Worm (Caenorhabditis elegans) whole organism, L3 larva: ENCODE results near the gene psd-1.

ENCODE experiments used
- ZK546.5 ChIP-seq: sonication (generic microtip); optimal IDR thresholded peaks from 2 replicates; lab custom pipeline; 2017; ENCODE audit warnings: missing biosample characterization, missing genetic modification characterization
- ama-1 ChIP-seq: fragments of 150-350 bp; optimal IDR thresholded peaks from 2 replicates; lab custom pipeline; 2018
- ceh-16 ChIP-seq: sonication (generic microtip); optimal IDR thresholded peaks from 2 replicates; lab custom pipeline; 2017; ENCODE audit warnings: missing biosample characterization, missing genetic modification characterization
- ceh-28 ChIP-seq: fragments of 150-350 bp; optimal IDR thresholded peaks from 2 replicates; lab custom pipeline; 2014; ENCODE audit warnings: missing biosample characterization, missing genetic modification reagents, missing genetic modification characterization
- ceh-9 ChIP-seq: sonication (generic microtip); optimal IDR thresholded peaks from 2 replicates; lab custom pipeline; 2018; ENCODE audit warnings: missing biosample characterization, missing genetic modification characterization
- daf-12 ChIP-seq: fragments of 150-350 bp; optimal IDR thresholded peaks from 2 replicates; lab custom pipeline; 2014; ENCODE audit warnings: missing biosample characterization, missing genetic modification reagents, missing genetic modification characterization
- egl-27 ChIP-seq: sonication (generic microtip); optimal IDR thresholded peaks from 4 replicates; lab custom pipeline; 2017; ENCODE audit warnings: missing biosample characterization, missing genetic modification reagents, missing genetic modification characterization
- egl-5 ChIP-seq: fragments of 150-350 bp; optimal IDR thresholded peaks from 2 replicates; lab custom pipeline; 2017; ENCODE audit warnings: missing biosample characterization, missing genetic modification reagents, missing genetic modification characterization, inconsistent platforms
- elt-1 ChIP-seq: fragments of 150-350 bp; optimal IDR thresholded peaks from 2 replicates; lab custom pipeline; 2014; ENCODE audit warnings: missing biosample characterization, missing genetic modification characterization
- elt-2 ChIP-seq: sonication (generic microtip); optimal IDR thresholded peaks from 2 replicates; lab custom pipeline; 2016; ENCODE audit warnings: missing genetic modification reagents, mild to moderate bottlenecking, missing genetic modification characterization, missing compliant biosample characterization
- elt-3 ChIP-seq, 3 experiments: fragments of 150-350 bp in 1 of 3; sonication (generic microtip) in 2 of 3; optimal IDR thresholded peaks; 2 replicates in 2 of 3; 4 replicates in 1 of 3; lab custom pipeline; 2014 to 2017; ENCODE audit warnings: missing biosample characterization in 3 of 3, missing genetic modification characterization in 3 of 3
- fos-1 ChIP-seq: fragments of 150-350 bp; optimal IDR thresholded peaks from 2 replicates; lab custom pipeline; 2014; ENCODE audit warnings: missing biosample characterization, missing genetic modification characterization
- hmg-11 ChIP-seq: sonication (generic microtip); optimal IDR thresholded peaks from 2 replicates; lab custom pipeline; 2016; ENCODE audit warnings: missing genetic modification characterization, missing compliant biosample characterization
- jun-1 ChIP-seq: fragments of 150-350 bp; optimal IDR thresholded peaks from 2 replicates; lab custom pipeline; 2014; ENCODE audit warnings: missing biosample characterization, missing genetic modification reagents, missing genetic modification characterization
- lin-15B ChIP-seq: fragments of 150-350 bp; optimal IDR thresholded peaks from 2 replicates; lab custom pipeline; 2014; ENCODE audit warnings: missing biosample characterization, missing genetic modification characterization
- lin-39 ChIP-seq: fragments of 150-350 bp; optimal IDR thresholded peaks from 2 replicates; lab custom pipeline; 2018; ENCODE audit warnings: missing biosample characterization, missing genetic modification reagents, missing genetic modification characterization
- lsy-12 ChIP-seq: sonication (generic microtip); optimal IDR thresholded peaks from 2 replicates; lab custom pipeline; 2016; ENCODE audit warnings: mild to moderate bottlenecking, missing genetic modification characterization, missing compliant biosample characterization
- mdl-1 ChIP-seq: fragments of 150-350 bp; optimal IDR thresholded peaks from 2 replicates; lab custom pipeline; 2014; ENCODE audit warnings: missing biosample characterization, missing genetic modification characterization
- nfya-1 ChIP-seq: sonication (generic microtip); optimal IDR thresholded peaks from 2 replicates; lab custom pipeline; 2017; ENCODE audit warnings: missing genetic modification characterization, mild to moderate bottlenecking, missing compliant biosample characterization, antibody characterized with exemption, moderate library complexity; ENCODE audit not compliant: insufficient read depth
- nhr-11 ChIP-seq: fragments of 150-350 bp; optimal IDR thresholded peaks from 2 replicates; lab custom pipeline; 2014; ENCODE audit warnings: missing biosample characterization, missing genetic modification characterization
- nhr-12 ChIP-seq: fragments of 150-350 bp; optimal IDR thresholded peaks from 2 replicates; lab custom pipeline; 2014; ENCODE audit warnings: missing biosample characterization, missing genetic modification characterization
- nhr-23 ChIP-seq: fragments of 150-350 bp; optimal IDR thresholded peaks from 2 replicates; lab custom pipeline; 2014; ENCODE audit warnings: missing biosample characterization, missing genetic modification reagents, missing genetic modification characterization
- nhr-237 ChIP-seq: fragments of 150-350 bp; optimal IDR thresholded peaks from 2 replicates; lab custom pipeline; 2014; ENCODE audit warnings: missing biosample characterization, missing genetic modification characterization
- nhr-25 ChIP-seq: sonication (generic microtip); optimal IDR thresholded peaks from 2 replicates; lab custom pipeline; 2017; ENCODE audit warnings: missing biosample characterization, missing genetic modification characterization
- nhr-28 ChIP-seq: fragments of 150-350 bp; optimal IDR thresholded peaks from 2 replicates; lab custom pipeline; 2014; ENCODE audit warnings: missing biosample characterization, missing genetic modification characterization
- nhr-43 ChIP-seq: sonication (generic microtip); optimal IDR thresholded peaks from 2 replicates; lab custom pipeline; 2016; ENCODE audit warnings: mild to moderate bottlenecking, missing genetic modification characterization, missing compliant biosample characterization; ENCODE audit not compliant: poor library complexity, severe bottlenecking
- nhr-67 ChIP-seq: fragments of 150-350 bp; optimal IDR thresholded peaks from 2 replicates; lab custom pipeline; 2014; ENCODE audit warnings: missing biosample characterization, missing genetic modification characterization
- nhr-76 ChIP-seq: fragments of 150-350 bp; sonication (generic microtip); optimal IDR thresholded peaks from 5 replicates; lab custom pipeline; 2014; ENCODE audit warnings: missing biosample characterization, missing genetic modification characterization
- nhr-77 ChIP-seq: fragments of 150-350 bp; optimal IDR thresholded peaks from 2 replicates; lab custom pipeline; 2014; ENCODE audit warnings: missing biosample characterization, missing genetic modification characterization
- pha-4 ChIP-seq: fragments of 150-350 bp; optimal IDR thresholded peaks from 2 replicates; lab custom pipeline; 2014; ENCODE audit warnings: missing biosample characterization, missing genetic modification reagents, missing genetic modification characterization
- sea-2 ChIP-seq: fragments of 150-350 bp; sonication (generic microtip); optimal IDR thresholded peaks from 4 replicates; lab custom pipeline; 2014; ENCODE audit warnings: missing biosample characterization, missing genetic modification reagents, missing genetic modification characterization
- skn-1 ChIP-seq: fragments of 150-350 bp; optimal IDR thresholded peaks from 2 replicates; lab custom pipeline; 2014; ENCODE audit warnings: missing biosample characterization, missing genetic modification characterization
- snpc-4 ChIP-seq: fragments of 150-350 bp; optimal IDR thresholded peaks from 2 replicates; lab custom pipeline; 2014; ENCODE audit warnings: missing biosample characterization, missing genetic modification characterization
- tbx-2 ChIP-seq: sonication (generic microtip); optimal IDR thresholded peaks from 2 replicates; lab custom pipeline; 2016; ENCODE audit warnings: mild to moderate bottlenecking, missing genetic modification characterization, missing compliant biosample characterization
- unc-39 ChIP-seq: sonication (generic microtip); optimal IDR thresholded peaks from 4 replicates; lab custom pipeline; 2017; ENCODE audit warnings: missing biosample characterization, missing genetic modification characterization
- unc-62 ChIP-seq: fragments of 150-350 bp; sonication (generic microtip); optimal IDR thresholded peaks from 4 replicates; lab custom pipeline; 2014; ENCODE audit warnings: missing biosample characterization, missing genetic modification reagents, missing genetic modification characterization
- zag-1 ChIP-seq: fragments of 150-350 bp; optimal IDR thresholded peaks from 2 replicates; lab custom pipeline; 2014; ENCODE audit warnings: missing biosample characterization, missing genetic modification characterization
- ztf-11 ChIP-seq: fragments of 150-350 bp; optimal IDR thresholded peaks from 2 replicates; lab custom pipeline; 2014; ENCODE audit warnings: missing biosample characterization, missing genetic modification characterization
- ztf-4 ChIP-seq: fragments of 150-350 bp; optimal IDR thresholded peaks from 2 replicates; lab custom pipeline; 2014; ENCODE audit warnings: missing biosample characterization, missing genetic modification characterization

The psd-1 gene

DNA sequence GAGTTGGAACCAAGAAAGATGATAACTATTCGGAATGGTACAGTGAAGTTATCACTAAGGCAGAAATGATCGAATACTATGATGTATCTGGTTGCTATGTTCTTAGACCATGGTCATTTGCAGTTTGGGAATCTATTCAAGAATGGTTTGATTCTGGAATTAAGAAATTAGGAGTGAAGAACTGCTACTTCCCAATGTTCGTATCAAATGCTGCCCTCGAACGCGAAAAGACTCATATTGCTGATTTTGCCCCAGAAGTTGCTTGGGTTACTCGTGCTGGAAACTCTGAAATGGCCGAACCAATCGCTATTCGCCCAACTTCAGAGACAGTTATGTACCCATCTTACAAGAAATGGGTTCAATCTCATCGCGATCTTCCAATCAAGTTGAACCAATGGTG, 35.8 kb downstream of the psd-1 start:
- TF ChIP-seq unc-62 (GFP tag; lab: Kevin White, UChicago): no peak
- TF ChIP-seq nhr-237 (tag; lab: Kevin White, UChicago): no peak
- no peak for TF ChIP-seq skn-1
- no peak for TF ChIP-seq nhr-67 (tag; lab: Kevin White, UChicago)
- no peak for TF ChIP-seq elt-2 (tag; lab: Kevin White, UChicago)

DNA sequence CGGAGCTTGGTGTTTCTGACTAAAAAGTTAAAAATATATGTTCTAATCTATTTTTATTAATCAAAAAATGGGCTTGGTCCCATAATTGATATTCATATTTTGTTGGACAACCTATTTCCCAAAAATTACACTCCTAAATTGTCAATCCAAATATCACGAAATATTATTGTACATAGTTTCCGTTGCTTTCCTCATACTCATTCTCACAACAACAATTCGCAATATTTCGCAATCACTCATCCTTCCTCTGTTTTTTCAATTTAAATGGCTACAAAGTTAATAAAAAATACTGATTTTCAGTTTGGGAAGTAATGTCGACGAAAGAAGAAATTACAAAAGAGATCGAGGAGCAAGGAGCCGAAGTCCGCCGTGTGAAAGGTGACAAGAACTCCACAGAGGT, 36.5 kb downstream of the psd-1 start, which contains the start of gene pars-1:
TSS of gene pars-1 (plus strand) at position 301 of the 400 bp plus-strand sequence.
- TF ChIP-seq nhr-23 (tag; lab: Kevin White, UChicago) (no peak), zag-1 (tag; lab: Kevin White, UChicago) (no peak), mdl-1 (tag; lab: Kevin White, UChicago) (no peak), nhr-77 (tag; lab: Kevin White, UChicago) (no peak), nhr-11 (tag; lab: Kevin White, UChicago) (no peak), ceh-9 (tag; lab: Kevin White, UChicago) (no peak)

DNA sequence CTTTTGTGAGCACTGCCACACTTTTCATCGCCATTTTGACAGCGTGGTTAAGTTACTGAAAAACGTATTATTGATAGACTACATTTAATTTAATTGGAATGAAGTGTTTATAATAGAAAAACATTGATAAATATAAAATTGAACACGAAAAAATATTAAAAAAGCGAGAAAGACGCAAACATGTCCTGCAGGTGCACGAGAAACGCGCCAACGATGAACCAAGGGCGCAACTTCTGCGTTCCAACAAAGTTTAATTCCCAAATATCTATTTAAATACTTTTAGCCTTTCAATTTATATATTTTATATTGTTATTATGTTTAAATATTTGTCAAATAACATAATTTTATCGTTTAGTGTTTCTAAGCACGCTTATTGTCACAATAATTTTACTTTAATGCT, 41.0 kb downstream of the psd-1 start, which contains the start of gene ndus-8:
TSS of gene ndus-8 (minus strand) at position 55 of the 400 bp plus-strand sequence.
- TF ChIP-seq elt-3 (tag; optimal IDR thresholded peaks at IDR 0.05; lab: Kevin White, UChicago) (no peak), snpc-4 (tag; lab: Kevin White, UChicago) (peak; percentile 90), skn-1 (no peak), tbx-2 (tag; lab: Kevin White, UChicago) (no peak), unc-62 (GFP tag; lab: Kevin White, UChicago) (no peak), ceh-28 (tag; lab: Kevin White, UChicago) (peak; percentile 7), nhr-25 (peak; percentile 44), jun-1 (peak; percentile 25), pha-4 (tag; lab: Kevin White, UChicago) (peak; percentile 88), lin-39 (peak; percentile 24), nhr-23 (tag; lab: Kevin White, UChicago) (peak; percentile 89), nfya-1 (tag; lab: Kevin White, UChicago) (peak; percentile 52), ceh-16 (tag; lab: Kevin White, UChicago) (no peak), ceh-9 (tag; lab: Kevin White, UChicago) (no peak), mdl-1 (tag; lab: Kevin White, UChicago) (no peak), egl-27 (no peak), nhr-43 (tag; lab: Kevin White, UChicago) (peak; percentile 44), elt-2 (tag; lab: Kevin White, UChicago) (peak; percentile 32), egl-5 (tag; lab: Kevin White, UChicago) (peak; percentile 5), ZK546.5 (tag; lab: Kevin White, UChicago) (no peak), unc-39 (tag; lab: Kevin White, UChicago) (no peak), hmg-11 (tag; lab: Kevin White, UChicago) (peak; percentile 45), lin-15B (tag; lab: Kevin White, UChicago) (peak; percentile 64), zag-1 (tag; lab: Kevin White, UChicago) (no peak), ama-1 (lab: Kevin White, UChicago) (no peak), ztf-4 (tag; lab: Kevin White, UChicago) (no peak), lsy-12 (peak; percentile 30)

DNA sequence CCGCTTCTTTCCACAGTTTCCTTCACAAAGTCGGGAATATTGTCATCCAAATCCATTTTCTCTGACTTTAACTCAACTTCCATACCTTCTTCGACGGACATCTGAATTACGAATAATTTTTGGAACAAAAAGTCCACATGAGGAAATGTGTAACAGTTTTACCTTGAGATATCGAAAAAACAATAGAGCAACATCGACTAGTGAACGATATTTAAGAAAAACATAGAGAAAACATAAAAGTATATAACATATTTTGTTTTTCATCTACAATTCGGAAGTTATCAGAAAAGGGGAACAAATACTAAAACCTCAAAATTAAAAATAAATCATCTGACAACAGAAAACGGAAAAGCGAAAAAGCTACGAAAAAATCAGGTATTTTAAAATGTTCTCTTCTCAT, 42.4 kb downstream of the psd-1 start, which contains the start of gene adr-2:
TSS of gene adr-2 (minus strand) at position 101 of the 400 bp plus-strand sequence.
- TF ChIP-seq nfya-1 (tag; lab: Kevin White, UChicago) (no peak), snpc-4 (tag; lab: Kevin White, UChicago) (no peak), zag-1 (tag; lab: Kevin White, UChicago) (no peak), nhr-77 (tag; lab: Kevin White, UChicago) (no peak), nhr-76 (tag; lab: Kevin White, UChicago) (no peak), ztf-11 (no peak), elt-3 (tag; optimal IDR thresholded peaks at IDR 0.05; lab: Kevin White, UChicago) (no peak), lsy-12 (no peak), elt-1 (tag; lab: Kevin White, UChicago) (no peak), daf-12 (tag; lab: Kevin White, UChicago) (no peak), nhr-28 (tag; lab: Kevin White, UChicago) (no peak), sea-2 (GFP tag; lab: Kevin White, UChicago) (no peak), mdl-1 (tag; lab: Kevin White, UChicago) (no peak), nhr-12 (tag; lab: Kevin White, UChicago) (no peak), fos-1 (no peak), lin-39 (no peak), nhr-23 (tag; lab: Kevin White, UChicago) (no peak), nhr-11 (tag; lab: Kevin White, UChicago) (no peak), nhr-67 (tag; lab: Kevin White, UChicago) (no peak)
